Fruit fly (Drosophila melanogaster): ENCODE results near the gene Agpat1.

- TF ChIP-seq usp (GFP tag; optimal IDR thresholded peaks at IDR 0.05) (no peak), psq (optimal IDR thresholded peaks at IDR 0.05) (no peak), CG8478 (optimal IDR thresholded peaks at IDR 0.05) (peak; percentile 17), pan (optimal IDR thresholded peaks at IDR 0.05) (no peak), Dll (optimal IDR thresholded peaks at IDR 0.05) (no peak), EcR (GFP tag; optimal IDR thresholded peaks at IDR 0.05) (no peak)
Measured at dm6 chrX:12749891-12750581, 15.0 kb upstream of the Agpat1 start.
